Fruit fly (Drosophila melanogaster) whole organism, embryonic: Measurements from ENCODE around the gene CG14853.

Experiments used
- Atf6 ChIP-seq: fragments of 200-800 bp; sonication (Bioruptor generic); IDR thresholded peaks from 2 replicates; pipeline ENCODE4 v1.3.6; 2022; ENCODE audit warnings: missing biosample characterization, missing genetic modification characterization
- Awh ChIP-seq: fragments of 200-800 bp; sonication (Bioruptor generic); IDR thresholded peaks from 2 replicates; pipeline ENCODE4, ENCODE4 v1.3.6; 2022; ENCODE audit warnings: missing biosample characterization, missing genetic modification characterization
- BtbVII ChIP-seq: fragments of 200-800 bp; sonication (Bioruptor generic); optimal IDR thresholded peaks from 3 replicates; lab custom pipeline; 2017; ENCODE audit warnings: missing biosample characterization, mild to moderate bottlenecking, missing genetic modification characterization
- CG10654 ChIP-seq: fragments of 200-800 bp; sonication (Bioruptor generic); optimal IDR thresholded peaks from 2 replicates; lab custom pipeline; 2016; ENCODE audit warnings: missing biosample characterization, missing genetic modification characterization
- CG12744 ChIP-seq: fragments of 200-800 bp; sonication (Bioruptor generic); optimal IDR thresholded peaks from 2 replicates; lab custom pipeline; 2016; ENCODE audit warnings: missing biosample characterization, missing genetic modification characterization
- CG13775 ChIP-seq: fragments of 200-800 bp; sonication (Bioruptor generic); optimal IDR thresholded peaks from 3 replicates; lab custom pipeline; 2017; ENCODE audit warnings: missing biosample characterization, mild to moderate bottlenecking, missing genetic modification characterization
- CG15073 ChIP-seq: fragments of 200-800 bp; sonication (Bioruptor generic); optimal IDR thresholded peaks from 2 replicates; lab custom pipeline; 2016; ENCODE audit warnings: missing biosample characterization, missing genetic modification characterization
- CG1529 ChIP-seq: fragments of 200-800 bp; sonication (Bioruptor generic); optimal IDR thresholded peaks from 3 replicates; lab custom pipeline; 2018; ENCODE audit warnings: missing biosample characterization, missing genetic modification characterization
- CG18011 ChIP-seq: fragments of 200-800 bp; sonication (Bioruptor generic); optimal IDR thresholded peaks from 2 replicates; lab custom pipeline; 2017; ENCODE audit warnings: missing biosample characterization, missing genetic modification characterization, mild to moderate bottlenecking, moderate library complexity, missing genotype
- CG2202 ChIP-seq: fragments of 200-800 bp; sonication (Bioruptor generic); optimal IDR thresholded peaks from 2 replicates; lab custom pipeline; 2018; ENCODE audit warnings: missing biosample characterization, mild to moderate bottlenecking, missing genetic modification characterization
- CG4820 ChIP-seq: fragments of 200-800 bp; sonication (Bioruptor generic); optimal IDR thresholded peaks from 3 replicates; lab custom pipeline; 2016; ENCODE audit warnings: missing biosample characterization, missing genetic modification characterization
- CG6765 ChIP-seq: fragments of 200-800 bp; sonication (Bioruptor generic); optimal IDR thresholded peaks from 3 replicates; lab custom pipeline; 2017; ENCODE audit warnings: missing biosample characterization, mild to moderate bottlenecking, missing genetic modification characterization
- CG6813 ChIP-seq: fragments of 200-800 bp; sonication (Bioruptor generic); optimal IDR thresholded peaks from 2 replicates; lab custom pipeline; 2017; ENCODE audit warnings: missing biosample characterization, missing genetic modification characterization, mild to moderate bottlenecking, moderate library complexity, missing genetic modification reagents
- CG7839 ChIP-seq: fragments of 200-800 bp; sonication (Bioruptor generic); optimal IDR thresholded peaks from 3 replicates; lab custom pipeline; 2018; ENCODE audit warnings: missing biosample characterization, mild to moderate bottlenecking, missing genetic modification characterization, moderate library complexity
- CG7987 ChIP-seq: fragments of 200-800 bp; sonication (Bioruptor generic); optimal IDR thresholded peaks from 2 replicates; lab custom pipeline; 2018; ENCODE audit warnings: missing biosample characterization, mild to moderate bottlenecking, missing genetic modification characterization, moderate library complexity
- CG8290 ChIP-seq, 3 experiments: fragments of 200-800 bp; sonication (Bioruptor generic); optimal IDR thresholded peaks; 2 replicates each; lab custom pipeline; 2016 to 2019; ENCODE audit warnings: missing biosample characterization in 3 of 3, missing genetic modification characterization in 3 of 3, mild to moderate bottlenecking in 2 of 3, moderate library complexity in 1 of 3
- CoRest ChIP-seq: fragments of 200-800 bp; sonication (Bioruptor generic); optimal IDR thresholded peaks from 3 replicates; lab custom pipeline; 2018; ENCODE audit warnings: missing biosample characterization, mild to moderate bottlenecking, missing genetic modification characterization, moderate library complexity
- D19A ChIP-seq: fragments of 200-800 bp; optimal IDR thresholded peaks from 3 replicates; lab custom pipeline; 2019; ENCODE audit warnings: missing biosample characterization, mild to moderate bottlenecking, missing genetic modification characterization, moderate library complexity
- Dek ChIP-seq: fragments of 200-800 bp; sonication (Bioruptor generic); optimal IDR thresholded peaks from 3 replicates; lab custom pipeline; 2019; ENCODE audit warnings: missing biosample characterization, mild to moderate bottlenecking, missing genetic modification characterization, moderate library complexity
- Dp ChIP-seq: fragments of 200-800 bp; sonication (Bioruptor generic); optimal IDR thresholded peaks from 2 replicates; lab custom pipeline; 2018; ENCODE audit warnings: missing biosample characterization, mild to moderate bottlenecking, missing genetic modification characterization, moderate library complexity
- E2f2 ChIP-seq: fragments of 200-800 bp; sonication (Bioruptor generic); IDR thresholded peaks from 2 replicates; pipeline ENCODE4 v1.3.6; 2022; ENCODE audit warnings: missing biosample characterization, missing genetic modification characterization
- Lim3 ChIP-seq: fragments of 200-800 bp; sonication (Bioruptor generic); IDR thresholded peaks from 2 replicates; pipeline ENCODE4 v1.3.6; 2022; ENCODE audit warnings: missing biosample characterization, missing genetic modification characterization
- Med ChIP-seq: fragments of 200-800 bp; sonication (Bioruptor generic); peaks from one replicate; lab custom pipeline; 2016; ENCODE audit warnings: missing biosample characterization, missing genetic modification characterization, mild to moderate bottlenecking, inconsistent platforms, moderate library complexity
- Oli ChIP-seq: fragments of 200-800 bp; sonication (Bioruptor generic); optimal IDR thresholded peaks from 2 replicates; lab custom pipeline; 2018; ENCODE audit warnings: missing biosample characterization, mild to moderate bottlenecking, missing genetic modification characterization, moderate library complexity
- Ptx1 ChIP-seq: fragments of 200-800 bp; sonication (Bioruptor generic); IDR thresholded peaks from 2 replicates; pipeline ENCODE4 v1.3.6; 2022; ENCODE audit warnings: missing biosample characterization, missing genetic modification characterization
- Ravus ChIP-seq: fragments of 200-800 bp; sonication (Bioruptor generic); IDR thresholded peaks from 2 replicates; pipeline ENCODE4 v1.3.6; 2022; ENCODE audit warnings: missing biosample characterization, missing genetic modification characterization
- Trl ChIP-seq, 3 experiments: fragments of >200 bp in 2 of 3; fragments of 200-800 bp in 1 of 3; sonication (Bioruptor generic) in 1 of 3; optimal IDR thresholded peaks; 2 replicates in 1 of 3; 3 replicates in 2 of 3; lab custom pipeline; 2016 to 2017; ENCODE audit warnings: missing biosample characterization in 1 of 3, missing genetic modification characterization in 1 of 3
- ase ChIP-seq: fragments of 200-800 bp; sonication (Bioruptor generic); IDR thresholded peaks from 3 replicates; pipeline ENCODE4 v1.3.6; 2022; ENCODE audit warnings: missing biosample characterization, missing genetic modification characterization
- bsh ChIP-seq, 2 experiments: fragments of 200-800 bp; sonication (Bioruptor generic); optimal IDR thresholded peaks; 2 replicates each; lab custom pipeline; 2017 to 2018; ENCODE audit warnings: mild to moderate bottlenecking in 2 of 2, missing biosample characterization in 2 of 2, missing genetic modification characterization in 2 of 2, moderate library complexity in 1 of 2
- ci ChIP-seq: fragments of 200-800 bp; sonication (Bioruptor generic); IDR thresholded peaks from 3 replicates; pipeline ENCODE4 v1.3.6; 2022; ENCODE audit warnings: missing biosample characterization, missing genetic modification characterization
- dm ChIP-seq: fragments of 200-800 bp; sonication (Bioruptor generic); optimal IDR thresholded peaks from 3 replicates; lab custom pipeline; 2016; ENCODE audit warnings: missing biosample characterization, missing genetic modification characterization
- dmrt11E ChIP-seq: fragments of 200-800 bp; sonication (Bioruptor generic); optimal IDR thresholded peaks from 3 replicates; lab custom pipeline; 2018; ENCODE audit warnings: missing biosample characterization, mild to moderate bottlenecking, missing genetic modification characterization, moderate library complexity
- ewg ChIP-seq: fragments of 200-800 bp; sonication (Bioruptor generic); optimal IDR thresholded peaks from 3 replicates; lab custom pipeline; 2017; ENCODE audit warnings: mild to moderate bottlenecking, missing biosample characterization, missing genetic modification reagents, missing genetic modification characterization
- gem ChIP-seq: fragments of 200-800 bp; sonication (Bioruptor generic); optimal IDR thresholded peaks from 2 replicates; lab custom pipeline; 2019; ENCODE audit warnings: missing biosample characterization, mild to moderate bottlenecking, missing genetic modification characterization, moderate library complexity
- gt ChIP-seq: fragments of 200-800 bp; sonication (Bioruptor generic); IDR thresholded peaks from 2 replicates; pipeline ENCODE4 v1.3.6; 2022; ENCODE audit warnings: missing biosample characterization, missing genetic modification characterization
- her ChIP-seq: fragments of 200-800 bp; sonication (Bioruptor generic); optimal IDR thresholded peaks from 2 replicates; lab custom pipeline; 2016; ENCODE audit warnings: missing biosample characterization, missing genetic modification characterization
- hkb ChIP-seq, 2 experiments: fragments of 200-800 bp in 1 of 2; fragments of >200 bp in 1 of 2; sonication (Bioruptor generic) in 1 of 2; IDR thresholded peaks in 1 of 2; optimal IDR thresholded peaks in 1 of 2; 2 replicates each; pipeline versions ENCODE4 v1.3.6 to Lab custom; 2017 to 2022; ENCODE audit warnings: missing biosample characterization in 1 of 2, missing genetic modification characterization in 1 of 2
- hth ChIP-seq: fragments of >200 bp; optimal IDR thresholded peaks from 2 replicates; lab custom pipeline; 2017; ENCODE audit warnings: inconsistent platforms
- jumu ChIP-seq: fragments of 200-800 bp; sonication (Bioruptor generic); optimal IDR thresholded peaks from 3 replicates; lab custom pipeline; 2016; ENCODE audit warnings: missing biosample characterization, missing genetic modification characterization
- mam ChIP-seq: fragments of 200-800 bp; sonication (Bioruptor generic); optimal IDR thresholded peaks from 3 replicates; lab custom pipeline; 2016; ENCODE audit warnings: missing biosample characterization, missing genetic modification characterization
- nerfin-1 ChIP-seq: fragments of 200-800 bp; sonication (Bioruptor generic); optimal IDR thresholded peaks from 3 replicates; lab custom pipeline; 2019; ENCODE audit warnings: missing biosample characterization, mild to moderate bottlenecking, missing genetic modification characterization, moderate library complexity
- row ChIP-seq: fragments of 200-800 bp; sonication (Bioruptor generic); IDR thresholded peaks from 3 replicates; pipeline ENCODE4 v1.3.6; 2022; ENCODE audit warnings: missing biosample characterization, missing genetic modification characterization
- seq ChIP-seq: fragments of 200-800 bp; sonication (Bioruptor generic); IDR thresholded peaks from 2 replicates; pipeline ENCODE4 v1.3.6; 2022; ENCODE audit warnings: missing biosample characterization, missing genetic modification characterization
- sisA ChIP-seq: fragments of 200-800 bp; sonication (Bioruptor generic); IDR thresholded peaks from 2 replicates; pipeline ENCODE4 v1.3.6; 2022; ENCODE audit warnings: missing biosample characterization, missing genetic modification characterization
- tgo ChIP-seq: fragments of 200-800 bp; sonication (Bioruptor generic); IDR thresholded peaks from 3 replicates; pipeline ENCODE4 v1.3.6; 2022; ENCODE audit warnings: missing biosample characterization, missing genetic modification characterization
- tio ChIP-seq: fragments of 200-800 bp; sonication (Bioruptor generic); optimal IDR thresholded peaks from 2 replicates; lab custom pipeline; 2017; ENCODE audit warnings: missing biosample characterization, missing genetic modification characterization, inconsistent platforms
- tna ChIP-seq: fragments of 200-800 bp; sonication (Bioruptor generic); IDR thresholded peaks from 2 replicates; pipeline ENCODE4 v1.3.6; 2022; ENCODE audit warnings: missing biosample characterization, missing genetic modification characterization; ENCODE audit not compliant: partially characterized antibody
- tup ChIP-seq: fragments of 200-800 bp; sonication (Bioruptor generic); optimal IDR thresholded peaks from 2 replicates; lab custom pipeline; 2016; ENCODE audit warnings: missing biosample characterization, mild to moderate bottlenecking, missing genetic modification characterization, moderate library complexity
- zfh1 ChIP-seq: fragments of 200-800 bp; sonication (Bioruptor generic); IDR thresholded peaks from 3 replicates; pipeline ENCODE4 v1.3.6; 2022; ENCODE audit warnings: missing biosample characterization, missing genetic modification characterization

The CG14853 gene

DNA sequence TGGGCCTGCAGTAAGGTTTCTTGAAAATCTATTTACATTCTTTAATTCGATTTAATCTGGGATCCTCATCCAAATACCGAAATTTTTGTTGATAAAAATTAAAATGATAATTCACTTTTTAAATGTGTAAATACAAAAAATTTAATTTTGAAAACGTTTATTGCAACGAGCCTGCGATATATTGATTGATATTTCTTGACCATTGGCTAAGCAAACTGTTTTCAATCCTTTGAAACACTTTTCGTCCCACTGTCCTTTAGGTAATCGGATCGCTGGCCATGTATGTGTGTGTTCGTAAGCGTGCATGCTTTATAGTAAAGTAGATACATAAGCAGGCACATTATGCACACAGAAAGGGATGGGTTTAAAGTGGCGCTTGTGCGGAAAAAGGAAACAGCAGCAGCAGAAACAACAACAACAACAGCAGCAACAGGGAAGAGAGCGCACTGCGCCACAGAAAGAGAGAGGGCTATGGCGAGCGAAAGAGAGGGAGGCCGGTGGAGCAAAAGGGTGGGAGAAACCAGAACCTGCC, 14.7 kb downstream of the CG14853 start (continued):
- TF ChIP-seq tgo (GFP tag; lab: Robert Waterston, UW) (no peak), hth (lab: Kevin White, UChicago) (no peak), CG2202 (tag; lab: Kevin White, UChicago) (peak; percentile 57), ewg (GFP tag; lab: Kevin White, UChicago) (peak; percentile 43), Atf6 (GFP tag; lab: Robert Waterston, UW) (no peak), Dek (tag; lab: Kevin White, UChicago) (no peak), CG6813 (GFP tag; lab: Kevin White, UChicago) (peak; percentile 49), dm (peak; percentile 3), ci (GFP tag; lab: Robert Waterston, UW) (0 out of 3 replicates have a peak, but pooled peaks have one; percentile 24), Dp (GFP tag; lab: Kevin White, UChicago) (no peak), tio (peak; percentile 67), CG8290 (GFP tag; optimal IDR thresholded peaks at IDR 0.05; lab: Kevin White, UChicago) (no peak), CG8290 (tag; optimal IDR thresholded peaks at IDR 0.05; lab: Kevin White, UChicago) (no peak), row (GFP tag; lab: Robert Waterston, UW) (peak; percentile 73), CG6765 (GFP tag; lab: Kevin White, UChicago) (no peak), CG4820 (no peak), tup (GFP tag; lab: Kevin White, UChicago) (peak; percentile 23), CG7839 (tag; lab: Kevin White, UChicago) (peak; percentile 70), D19A (tag; lab: Kevin White, UChicago) (peak; percentile 5), CG10654 (GFP tag; lab: Kevin White, UChicago) (peak; percentile 13), bsh (GFP tag; optimal IDR thresholded peaks at IDR 0.05; lab: Kevin White, UChicago) (peak; percentile 78 to 80), CG7987 (GFP tag; lab: Kevin White, UChicago) (no peak), Trl (optimal IDR thresholded peaks at IDR 0.05; lab: Kevin White, UChicago) (peak; percentile 59 to 62), Trl (GFP tag; optimal IDR thresholded peaks at IDR 0.05; lab: Kevin White, UChicago) (no peak), nerfin-1 (tag; lab: Kevin White, UChicago) (no peak), Awh (GFP tag; lab: Robert Waterston, UW) (0 out of 2 replicates have a peak, but pooled peaks have one; percentile 19), Oli (peak; percentile 69), sisA (GFP tag; lab: Robert Waterston, UW) (peak; percentile 44), gt (GFP tag; lab: Robert Waterston, UW) (no peak), hkb (optimal IDR thresholded peaks at IDR 0.05; lab: Kevin White, UChicago) (no peak), hkb (GFP tag; IDR thresholded peaks at IDR 0.05; lab: Robert Waterston, UW) (no peak), tna (GFP tag; lab: Robert Waterston, UW) (no peak), jumu (GFP tag; lab: Kevin White, UChicago) (peak; percentile 15), CG18011 (GFP tag; lab: Kevin White, UChicago) (no peak), gem (peak; percentile 81), E2f2 (GFP tag; lab: Robert Waterston, UW) (peak; percentile 29; the same call in 1 of the 2 replicates), Med (GFP tag; lab: Kevin White, UChicago) (peak; percentile 86), CoRest (peak; percentile 47), CG1529 (peak; percentile 45), her (no peak), Ptx1 (GFP tag; lab: Robert Waterston, UW) (peak; percentile 46), seq (no peak), Lim3 (no peak), CG15073 (GFP tag; lab: Kevin White, UChicago) (no peak), zfh1 (GFP tag; lab: Robert Waterston, UW) (peak; percentile 55; the same call in 2 of the 3 replicates), mam (peak; percentile 0), CG13775 (GFP tag; lab: Kevin White, UChicago) (peak; percentile 63), Ravus (GFP tag; lab: Robert Waterston, UW) (no peak), BtbVII (GFP tag; lab: Kevin White, UChicago) (no peak), dmrt11E (tag; lab: Kevin White, UChicago) (peak; percentile 90), ase (peak; percentile 36; the same call in 1 of the 3 replicates), CG12744 (GFP tag; lab: Kevin White, UChicago) (no peak)
